Worm (Caenorhabditis elegans) whole organism, late embryonic: ENCODE results near the gene ccz-1.

Experiments used
- C38D4.7 ChIP-seq: fragments of 200-800 bp; sonication (Bioruptor generic); optimal IDR thresholded peaks from 2 replicates; lab custom pipeline; 2018; ENCODE audit warnings: mild to moderate bottlenecking, missing genetic modification characterization, moderate library complexity, missing compliant biosample characterization
- ama-1 ChIP-seq: fragments of 150-350 bp; optimal IDR thresholded peaks from 2 replicates; lab custom pipeline; 2014
- ceh-18 ChIP-seq: sonication (generic microtip); optimal IDR thresholded peaks from 2 replicates; lab custom pipeline; 2016; ENCODE audit warnings: missing genetic modification characterization, missing compliant biosample characterization
- ceh-19 ChIP-seq: fragments of 200-800 bp; sonication (Bioruptor generic); optimal IDR thresholded peaks from 2 replicates; lab custom pipeline; 2018; ENCODE audit warnings: mild to moderate bottlenecking, missing genetic modification characterization, missing compliant biosample characterization
- ceh-2 ChIP-seq: sonication (generic microtip); optimal IDR thresholded peaks from 2 replicates; lab custom pipeline; 2016; ENCODE audit warnings: missing genotype, missing genetic modification characterization, missing compliant biosample characterization
- ceh-30 ChIP-seq: fragments of 150-350 bp; optimal IDR thresholded peaks from 2 replicates; lab custom pipeline; 2014; ENCODE audit warnings: missing biosample characterization, missing genetic modification characterization
- ceh-45 ChIP-seq: fragments of 200-800 bp; sonication (Bioruptor generic); IDR thresholded peaks from 2 replicates; pipeline ENCODE4 v1.3.6; 2022; ENCODE audit warnings: missing genetic modification reagents, missing genetic modification characterization, missing compliant biosample characterization
- ceh-6 ChIP-seq: fragments of 200-800 bp; sonication (Bioruptor generic); optimal IDR thresholded peaks from 2 replicates; lab custom pipeline; 2018; ENCODE audit warnings: mild to moderate bottlenecking, missing genetic modification characterization, missing compliant biosample characterization
- ets-4 ChIP-seq: sonication (generic microtip); optimal IDR thresholded peaks from 2 replicates; lab custom pipeline; 2016; ENCODE audit warnings: missing genetic modification characterization, missing compliant biosample characterization
- eyg-1 ChIP-seq: sonication (generic microtip); optimal IDR thresholded peaks from 2 replicates; lab custom pipeline; 2016; ENCODE audit warnings: missing genotype, missing genetic modification characterization, missing compliant biosample characterization
- fkh-6 ChIP-seq: sonication (generic microtip); optimal IDR thresholded peaks from 2 replicates; lab custom pipeline; 2016; ENCODE audit warnings: missing genetic modification characterization, missing compliant biosample characterization
- gmeb-2 ChIP-seq: sonication (generic microtip); optimal IDR thresholded peaks from 2 replicates; lab custom pipeline; 2016; ENCODE audit warnings: missing genetic modification characterization, inconsistent platforms, missing compliant biosample characterization
- hlh-13 ChIP-seq: fragments of 200-800 bp; sonication (Bioruptor generic); optimal IDR thresholded peaks from 2 replicates; lab custom pipeline; 2018; ENCODE audit warnings: mild to moderate bottlenecking, missing genetic modification characterization, missing compliant biosample characterization
- hlh-15 ChIP-seq: sonication (generic microtip); optimal IDR thresholded peaks from 2 replicates; lab custom pipeline; 2016; ENCODE audit warnings: missing genetic modification characterization, missing compliant biosample characterization
- hlh-6 ChIP-seq: sonication (generic microtip); optimal IDR thresholded peaks from 2 replicates; lab custom pipeline; 2016; ENCODE audit warnings: missing genotype, missing genetic modification characterization, missing compliant biosample characterization
- madf-2 ChIP-seq: sonication (generic microtip); optimal IDR thresholded peaks from 2 replicates; lab custom pipeline; 2017; ENCODE audit warnings: missing genetic modification characterization, missing compliant biosample characterization
- mec-3 ChIP-seq: sonication (generic microtip); optimal IDR thresholded peaks from 2 replicates; lab custom pipeline; 2016; ENCODE audit warnings: borderline replicate concordance, missing genetic modification characterization, missing compliant biosample characterization
- nfya-1 ChIP-seq: sonication (generic microtip); optimal IDR thresholded peaks from 2 replicates; lab custom pipeline; 2017; ENCODE audit warnings: missing genetic modification characterization, mild to moderate bottlenecking, missing compliant biosample characterization, antibody characterized with exemption, moderate library complexity
- nhr-11 ChIP-seq: fragments of 150-350 bp; optimal IDR thresholded peaks from 2 replicates; lab custom pipeline; 2014; ENCODE audit warnings: missing biosample characterization, missing genetic modification characterization
- npax-4 ChIP-seq: sonication (generic microtip); optimal IDR thresholded peaks from 2 replicates; lab custom pipeline; 2016; ENCODE audit warnings: missing genetic modification characterization, missing compliant biosample characterization
- pax-1 ChIP-seq: fragments of 150-350 bp; optimal IDR thresholded peaks from 2 replicates; lab custom pipeline; 2014; ENCODE audit warnings: missing biosample characterization, missing genetic modification characterization
- pros-1 ChIP-seq: fragments of 150-350 bp; optimal IDR thresholded peaks from 2 replicates; lab custom pipeline; 2014; ENCODE audit warnings: missing biosample characterization, missing genetic modification reagents, missing genetic modification characterization
- ref-2 ChIP-seq: sonication (generic microtip); optimal IDR thresholded peaks from 2 replicates; lab custom pipeline; 2016; ENCODE audit warnings: missing genetic modification characterization, missing compliant biosample characterization
- sdc-2 ChIP-seq: sonication (generic microtip); optimal IDR thresholded peaks from 2 replicates; lab custom pipeline; 2016; ENCODE audit warnings: missing genotype, missing genetic modification characterization, missing compliant biosample characterization
- syd-9 ChIP-seq: sonication (generic microtip); optimal IDR thresholded peaks from 2 replicates; lab custom pipeline; 2016; ENCODE audit warnings: mild to moderate bottlenecking, missing genetic modification characterization, moderate library complexity, missing compliant biosample characterization
- tbx-7 ChIP-seq: sonication (generic microtip); optimal IDR thresholded peaks from 2 replicates; lab custom pipeline; 2016; ENCODE audit warnings: missing genotype, missing genetic modification characterization, missing compliant biosample characterization
- unc-3 ChIP-seq, 2 experiments: fragments of 200-800 bp in 1 of 2; sonication (Bioruptor generic) in 1 of 2; sonication (generic microtip) in 1 of 2; conservative IDR thresholded peaks in 1 of 2; optimal IDR thresholded peaks in 1 of 2; 2 replicates each; pipeline versions ENCODE4 v1.3.6 to Lab custom; 2016 to 2022; ENCODE audit warnings: missing compliant biosample characterization in 2 of 2, missing genetic modification characterization in 2 of 2, missing genetic modification reagents in 1 of 2
- unc-42 ChIP-seq: sonication (generic microtip); optimal IDR thresholded peaks from 2 replicates; lab custom pipeline; 2016; ENCODE audit warnings: missing genotype, missing genetic modification characterization, missing compliant biosample characterization
- unc-55 ChIP-seq: sonication (generic microtip); optimal IDR thresholded peaks from 2 replicates; lab custom pipeline; 2017; ENCODE audit warnings: missing biosample characterization, missing genetic modification reagents, missing genetic modification characterization
- unc-86 ChIP-seq: sonication (generic microtip); optimal IDR thresholded peaks from 2 replicates; lab custom pipeline; 2016; ENCODE audit warnings: missing genetic modification characterization, missing compliant biosample characterization
- zip-5 ChIP-seq: sonication (generic microtip); optimal IDR thresholded peaks from 2 replicates; lab custom pipeline; 2016; ENCODE audit warnings: missing genetic modification characterization, missing compliant biosample characterization

The ccz-1 gene

ce11 chrV:13690276-13690675, 11.6 kb downstream of the ccz-1 start:
- no peak for TF ChIP-seq ama-1 (lab: Kevin White, UChicago)
- no peak for TF ChIP-seq unc-42 (tag; lab: Kevin White, UChicago)
- no peak for TF ChIP-seq unc-3 (GFP tag; conservative IDR thresholded peaks at IDR 0.05; lab: Robert Waterston, UW)
- no peak for TF ChIP-seq unc-3 (tag; optimal IDR thresholded peaks at IDR 0.05; lab: Kevin White, UChicago)
- no peak for TF ChIP-seq unc-86 (tag; lab: Kevin White, UChicago)
- no peak for TF ChIP-seq ceh-6
- TF ChIP-seq eyg-1 (tag; lab: Kevin White, UChicago), result no peak
- TF ChIP-seq zip-5 (tag; lab: Kevin White, UChicago), result no peak
- TF ChIP-seq hlh-15 (tag; lab: Kevin White, UChicago), result no peak
- no peak for TF ChIP-seq madf-2 (tag; lab: Kevin White, UChicago)
- no peak for TF ChIP-seq ceh-19 (GFP tag; lab: Kevin White, UChicago)
- no peak for TF ChIP-seq nhr-11 (tag; lab: Kevin White, UChicago)
- TF ChIP-seq unc-55 (GFP tag; lab: Kevin White, UChicago), result no peak
- no peak for TF ChIP-seq ceh-30 (tag; lab: Kevin White, UChicago)
- no peak for TF ChIP-seq npax-4 (tag; lab: Kevin White, UChicago)
- no peak for TF ChIP-seq nfya-1 (tag; lab: Kevin White, UChicago)
- TF ChIP-seq mec-3 (tag; lab: Kevin White, UChicago), result no peak
- no peak for TF ChIP-seq tbx-7 (tag; lab: Kevin White, UChicago)
- no peak for TF ChIP-seq ceh-18
- TF ChIP-seq ceh-45 (GFP tag; lab: Robert Waterston, UW), result no peak
- TF ChIP-seq ets-4 (tag; lab: Kevin White, UChicago), result no peak

- TF ChIP-seq ama-1 (lab: Kevin White, UChicago), result no peak
- no peak for TF ChIP-seq hlh-6 (tag; lab: Kevin White, UChicago)
- no peak for TF ChIP-seq unc-42 (tag; lab: Kevin White, UChicago)
- no peak for TF ChIP-seq gmeb-2 (tag; lab: Kevin White, UChicago)
- TF ChIP-seq syd-9, result no peak
- TF ChIP-seq C38D4.7 (GFP tag; lab: Kevin White, UChicago), result no peak
- no peak for TF ChIP-seq unc-3 (GFP tag; conservative IDR thresholded peaks at IDR 0.05; lab: Robert Waterston, UW)
- TF ChIP-seq unc-3 (tag; optimal IDR thresholded peaks at IDR 0.05; lab: Kevin White, UChicago), result no peak
- TF ChIP-seq ref-2 (tag; lab: Kevin White, UChicago), result no peak
- TF ChIP-seq, all 69 proteins: peak for 0
Observed at ce11 chrV:13694103-13694502, 15.4 kb downstream of the ccz-1 start.

- no peak for TF ChIP-seq ceh-45 (GFP tag; lab: Robert Waterston, UW)
- peak; percentile 31 for TF ChIP-seq pros-1
- TF ChIP-seq fkh-6 (tag; lab: Kevin White, UChicago), result peak; percentile 5
- TF ChIP-seq, all 69 proteins: peak for 2
Observed at ce11 chrV:13703960-13704359, 25.3 kb downstream of the ccz-1 start, which contains the start of gene T01D3.3. Gene T01D3.3, plus strand, starts transcription at chrV:13704271.

ce11 chrV:13707295-13707694, 28.6 kb downstream of the ccz-1 start, which contains the start of gene hlh-34:
Gene hlh-34, minus strand, starts transcription at chrV:13707395.
- TF ChIP-seq unc-42 (tag; lab: Kevin White, UChicago) (peak; percentile 3), sdc-2 (tag; lab: Kevin White, UChicago) (no peak)

- TF ChIP-seq pax-1 (tag; lab: Kevin White, UChicago) (no peak), ama-1 (lab: Kevin White, UChicago) (no peak), ceh-2 (tag; lab: Kevin White, UChicago) (no peak), ceh-30 (tag; lab: Kevin White, UChicago) (no peak), hlh-13 (no peak), nfya-1 (tag; lab: Kevin White, UChicago) (no peak)
Observed at ce11 chrV:13711060-13711459, 32.4 kb downstream of the ccz-1 start, which contains the start of gene srx-96. Gene srx-96, plus strand, starts transcription at chrV:13711360.
